Fruit fly (Drosophila melanogaster) whole organism, embryonic: Measurements from ENCODE around the gene Gr9a.
A peak's percentile ranks its signal among the peaks of the same experiment; 100 is the strongest.

Experiments
- CG13123 ChIP-seq: fragments of 200-800 bp; sonication (Bioruptor generic); optimal IDR thresholded peaks from 2 replicates; lab custom pipeline; 2016; ENCODE audit warnings: missing biosample characterization, missing genetic modification characterization
- CG13287 ChIP-seq: fragments of 200-800 bp; sonication (Bioruptor generic); IDR thresholded peaks from 2 replicates; pipeline ENCODE4 v1.3.6; 2022; ENCODE audit warnings: missing biosample characterization, missing genetic modification characterization; ENCODE audit not compliant: partially characterized antibody
- CG14710 ChIP-seq: fragments of 200-800 bp; sonication (Bioruptor generic); optimal IDR thresholded peaks from 3 replicates; lab custom pipeline; 2019; ENCODE audit warnings: missing biosample characterization, mild to moderate bottlenecking, missing genetic modification characterization, moderate library complexity
- CG14860 ChIP-seq: fragments of 200-800 bp; sonication (Bioruptor generic); IDR thresholded peaks from 3 replicates; pipeline ENCODE4 v1.3.6; 2022; ENCODE audit warnings: missing biosample characterization, missing genetic modification characterization; ENCODE audit not compliant: partially characterized antibody
- CG17328 ChIP-seq: fragments of 200-800 bp; sonication (Bioruptor generic); IDR thresholded peaks from 2 replicates; pipeline ENCODE4 v1.3.6; 2022; ENCODE audit warnings: missing biosample characterization, missing genetic modification characterization
- CG17385 ChIP-seq: fragments of 200-800 bp; sonication (Bioruptor generic); optimal IDR thresholded peaks from 3 replicates; lab custom pipeline; 2018; ENCODE audit warnings: missing biosample characterization, mild to moderate bottlenecking, missing genetic modification characterization
- CG17829 ChIP-seq: fragments of 200-800 bp; optimal IDR thresholded peaks from 2 replicates; lab custom pipeline; 2019; ENCODE audit warnings: missing biosample characterization, mild to moderate bottlenecking, missing genetic modification characterization, moderate library complexity
- CG4282 ChIP-seq: fragments of 200-800 bp; sonication (Bioruptor generic); optimal IDR thresholded peaks from 2 replicates; lab custom pipeline; 2016; ENCODE audit warnings: missing biosample characterization, missing genetic modification characterization
- CG4707 ChIP-seq: fragments of 200-800 bp; sonication (Bioruptor generic); optimal IDR thresholded peaks from 2 replicates; lab custom pipeline; 2018; ENCODE audit warnings: missing biosample characterization, mild to moderate bottlenecking, missing genetic modification characterization, moderate library complexity
- CG4730 ChIP-seq: fragments of 200-800 bp; sonication (Bioruptor generic); IDR thresholded peaks from 2 replicates; pipeline ENCODE4 v1.3.6; 2022; ENCODE audit warnings: missing biosample characterization, missing genetic modification characterization
- CG5180 ChIP-seq: fragments of 200-800 bp; sonication (Bioruptor generic); optimal IDR thresholded peaks from 3 replicates; lab custom pipeline; 2017; ENCODE audit warnings: missing biosample characterization, missing genetic modification characterization, mild to moderate bottlenecking, moderate library complexity, missing genetic modification reagents
- CG6272 ChIP-seq: fragments of 200-800 bp; sonication (Bioruptor generic); IDR thresholded peaks from 2 replicates; pipeline ENCODE4 v1.3.6; 2022; ENCODE audit warnings: missing biosample characterization, missing genetic modification characterization
- CG7963 ChIP-seq: fragments of 200-800 bp; sonication (Bioruptor generic); IDR thresholded peaks from 3 replicates; pipeline ENCODE4 v1.3.6; 2022; ENCODE audit warnings: missing biosample characterization, missing genetic modification characterization; ENCODE audit not compliant: partially characterized antibody
- CG9437 ChIP-seq: fragments of 200-800 bp; sonication (Bioruptor generic); optimal IDR thresholded peaks from 2 replicates; lab custom pipeline; 2018; ENCODE audit warnings: missing biosample characterization, mild to moderate bottlenecking, missing genetic modification characterization
- CG9797 ChIP-seq: fragments of 200-800 bp; sonication (Bioruptor generic); optimal IDR thresholded peaks from 3 replicates; lab custom pipeline; 2018; ENCODE audit warnings: missing biosample characterization, mild to moderate bottlenecking, missing genetic modification characterization
- Deaf1 ChIP-seq: fragments of 200-800 bp; optimal IDR thresholded peaks from 3 replicates; lab custom pipeline; 2019; ENCODE audit warnings: missing biosample characterization, mild to moderate bottlenecking, missing genetic modification characterization, moderate library complexity
- Doc3 ChIP-seq: fragments of 200-800 bp; sonication (Bioruptor generic); IDR thresholded peaks from 3 replicates; pipeline ENCODE4 v1.3.6; 2022; ENCODE audit warnings: missing biosample characterization, missing genetic modification characterization; ENCODE audit not compliant: partially characterized antibody
- Fer1 ChIP-seq: fragments of 200-800 bp; sonication (Bioruptor generic); optimal IDR thresholded peaks from 2 replicates; lab custom pipeline; 2017; ENCODE audit warnings: missing biosample characterization, mild to moderate bottlenecking, missing genetic modification characterization
- H15 ChIP-seq: fragments of 200-800 bp; sonication (Bioruptor generic); IDR thresholded peaks from 3 replicates; pipeline ENCODE4 v1.3.6; 2022; ENCODE audit warnings: missing biosample characterization, missing genetic modification characterization
- HHEX ChIP-seq: fragments of 200-800 bp; sonication (Bioruptor generic); optimal IDR thresholded peaks from 3 replicates; lab custom pipeline; 2017; ENCODE audit warnings: missing biosample characterization, mild to moderate bottlenecking, missing genetic modification characterization, missing genetic modification reagents
- HLH4C ChIP-seq: fragments of 200-800 bp; sonication (Bioruptor generic); IDR thresholded peaks from 3 replicates; pipeline ENCODE4 v1.3.6; 2022; ENCODE audit warnings: missing biosample characterization, missing genetic modification characterization; ENCODE audit not compliant: partially characterized antibody
- Jarid2 ChIP-seq: fragments of 200-800 bp; sonication (Bioruptor generic); optimal IDR thresholded peaks from 3 replicates; lab custom pipeline; 2017; ENCODE audit warnings: mild to moderate bottlenecking, missing biosample characterization, missing genetic modification reagents, missing genetic modification characterization
- MBD-R2 ChIP-seq: fragments of 200-800 bp; sonication (Bioruptor generic); IDR thresholded peaks from 2 replicates; pipeline ENCODE4 v1.3.6; 2022; ENCODE audit warnings: missing biosample characterization, missing genetic modification characterization
- MESR4 ChIP-seq: fragments of 200-800 bp; sonication (Bioruptor generic); optimal IDR thresholded peaks from 2 replicates; lab custom pipeline; 2018; ENCODE audit warnings: missing biosample characterization, mild to moderate bottlenecking, missing genetic modification characterization, moderate library complexity
- Med ChIP-seq: fragments of 200-800 bp; sonication (Bioruptor generic); peaks from one replicate; lab custom pipeline; 2016; ENCODE audit warnings: missing biosample characterization, missing genetic modification characterization, mild to moderate bottlenecking, inconsistent platforms, moderate library complexity
- NfI ChIP-seq: fragments of 200-800 bp; sonication (Bioruptor generic); optimal IDR thresholded peaks from 3 replicates; lab custom pipeline; 2018; ENCODE audit warnings: missing biosample characterization, mild to moderate bottlenecking, missing genetic modification characterization, moderate library complexity
- Opbp ChIP-seq: fragments of 200-800 bp; sonication (Bioruptor generic); IDR thresholded peaks from 3 replicates; pipeline ENCODE4 v1.3.6; 2022; ENCODE audit warnings: missing biosample characterization, missing genetic modification characterization; ENCODE audit not compliant: partially characterized antibody
- Sin3A ChIP-seq: fragments of >200 bp; optimal IDR thresholded peaks from 2 replicates; lab custom pipeline; 2018
- Sry-δ ChIP-seq: fragments of 200-800 bp; sonication (Bioruptor generic); optimal IDR thresholded peaks from 2 replicates; lab custom pipeline; 2016; ENCODE audit warnings: missing biosample characterization, missing genetic modification characterization
- Trl ChIP-seq, 3 experiments: fragments of >200 bp in 2 of 3; fragments of 200-800 bp in 1 of 3; sonication (Bioruptor generic) in 1 of 3; optimal IDR thresholded peaks; 2 replicates in 1 of 3; 3 replicates in 2 of 3; lab custom pipeline; 2016 to 2017; ENCODE audit warnings: missing biosample characterization in 1 of 3, missing genetic modification characterization in 1 of 3
- ase ChIP-seq: fragments of 200-800 bp; sonication (Bioruptor generic); IDR thresholded peaks from 3 replicates; pipeline ENCODE4 v1.3.6; 2022; ENCODE audit warnings: missing biosample characterization, missing genetic modification characterization
- crol ChIP-seq: fragments of 200-800 bp; sonication (Bioruptor generic); IDR thresholded peaks from 2 replicates; pipeline ENCODE4 v1.3.6; 2022; ENCODE audit warnings: missing biosample characterization, missing genetic modification characterization
- dysf ChIP-seq: fragments of 200-800 bp; sonication (Bioruptor generic); IDR thresholded peaks from 3 replicates; pipeline ENCODE4 v1.3.6; 2022; ENCODE audit warnings: missing biosample characterization, missing genetic modification characterization
- gfzf ChIP-seq: fragments of 200-800 bp; sonication (Bioruptor generic); optimal IDR thresholded peaks from 2 replicates; lab custom pipeline; 2016; ENCODE audit warnings: missing biosample characterization, mild to moderate bottlenecking, missing genetic modification characterization, moderate library complexity
- grn ChIP-seq: fragments of 200-800 bp; sonication (Bioruptor generic); optimal IDR thresholded peaks from 3 replicates; lab custom pipeline; 2017; ENCODE audit warnings: missing biosample characterization, missing genetic modification characterization
- hbn ChIP-seq: fragments of 200-800 bp; sonication (Bioruptor generic); IDR thresholded peaks from 2 replicates; pipeline ENCODE4 v1.3.6; 2022; ENCODE audit warnings: missing biosample characterization, missing genetic modification characterization; ENCODE audit not compliant: partially characterized antibody
- pum ChIP-seq: fragments of 200-800 bp; sonication (Bioruptor generic); optimal IDR thresholded peaks from 2 replicates; lab custom pipeline; 2016; ENCODE audit warnings: missing biosample characterization, missing genetic modification characterization
- pzg ChIP-seq: fragments of 200-800 bp; sonication (Bioruptor generic); optimal IDR thresholded peaks from 3 replicates; lab custom pipeline; 2018; ENCODE audit warnings: missing biosample characterization, mild to moderate bottlenecking, missing genetic modification characterization, moderate library complexity
- row ChIP-seq: fragments of 200-800 bp; sonication (Bioruptor generic); IDR thresholded peaks from 3 replicates; pipeline ENCODE4 v1.3.6; 2022; ENCODE audit warnings: missing biosample characterization, missing genetic modification characterization
- sens ChIP-seq: fragments of 200-800 bp; sonication (Bioruptor generic); peaks from one replicate; lab custom pipeline; 2016; ENCODE audit warnings: missing biosample characterization, missing genetic modification characterization
- sima ChIP-seq: fragments of 200-800 bp; sonication (Bioruptor generic); optimal IDR thresholded peaks from 2 replicates; lab custom pipeline; 2016; ENCODE audit warnings: missing biosample characterization, missing genetic modification characterization
- slbo ChIP-seq: fragments of 200-800 bp; sonication (Bioruptor generic); IDR thresholded peaks from 2 replicates; pipeline ENCODE4 v1.3.6; 2022; ENCODE audit warnings: missing biosample characterization, missing genetic modification characterization
- vnd ChIP-seq: fragments of 200-800 bp; sonication (Bioruptor generic); IDR thresholded peaks from 3 replicates; pipeline ENCODE4 v1.3.6; 2022; ENCODE audit warnings: missing biosample characterization, missing genetic modification characterization; ENCODE audit not compliant: partially characterized antibody

The Gr9a gene

DNA sequence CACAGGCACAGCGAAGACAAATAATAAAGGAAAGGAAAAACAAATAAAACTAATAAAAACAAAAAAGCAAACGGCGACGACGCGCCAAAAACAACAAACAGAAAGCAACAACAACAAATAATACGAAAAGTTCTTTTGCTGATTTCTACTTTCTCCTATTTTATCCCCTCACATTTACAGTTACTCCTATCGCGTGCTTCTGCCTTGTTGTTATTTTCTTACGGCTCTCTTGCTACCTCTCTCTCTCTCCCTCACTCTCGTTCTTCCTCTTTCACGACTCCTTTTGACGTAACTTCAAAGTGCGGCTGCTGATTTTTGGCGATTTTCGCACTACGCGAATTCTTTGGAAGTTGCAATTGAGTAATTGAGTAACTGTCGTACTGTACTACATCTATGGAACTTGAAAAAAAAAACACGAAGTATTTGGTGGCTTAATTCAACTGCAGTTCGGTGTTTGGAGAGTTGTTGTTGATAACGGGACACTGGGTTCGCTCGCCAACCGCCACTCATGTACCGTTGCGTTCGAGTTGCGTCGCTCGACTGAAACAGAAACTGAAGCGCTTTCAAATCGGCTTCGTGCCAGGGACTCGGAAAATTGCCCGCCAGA lies 9.0 kb downstream of the Gr9a start, which contains the start of gene CG15312:
TSS of gene CG15312 (minus strand) at position 544 of the 607 bp plus-strand sequence.
- no peak for TF ChIP-seq ase (GFP tag; lab: Robert Waterston, UW)
- peak; percentile 4 for TF ChIP-seq sens (GFP tag; lab: Kevin White, UChicago)
- TF ChIP-seq CG17385 = peak; percentile 6
- TF ChIP-seq CG4707 = no peak
- no peak for TF ChIP-seq vnd (GFP tag; lab: Robert Waterston, UW)
- TF ChIP-seq H15 (GFP tag; lab: Robert Waterston, UW) = 0 out of 3 replicates have a peak, but pooled peaks have one; percentile 16
- peak in 1 of 2 experiments; percentile 27 for TF ChIP-seq Trl (optimal IDR thresholded peaks at IDR 0.05; lab: Kevin White, UChicago)
- TF ChIP-seq Trl (GFP tag; optimal IDR thresholded peaks at IDR 0.05; lab: Kevin White, UChicago) = no peak
- no peak for TF ChIP-seq CG14710 (tag; lab: Kevin White, UChicago)
- no peak for TF ChIP-seq CG17328 (GFP tag; lab: Robert Waterston, UW)
- peak; percentile 35 for TF ChIP-seq CG5180 (GFP tag; lab: Kevin White, UChicago)
- no peak for TF ChIP-seq grn (GFP tag; lab: Kevin White, UChicago)
- peak; percentile 75 for TF ChIP-seq Deaf1 (tag; lab: Kevin White, UChicago)
- no peak for TF ChIP-seq CG7963 (GFP tag; lab: Robert Waterston, UW)
- peak; percentile 9 for TF ChIP-seq Jarid2 (GFP tag; lab: Kevin White, UChicago)
- no peak for TF ChIP-seq CG17829 (tag; lab: Kevin White, UChicago)

DNA sequence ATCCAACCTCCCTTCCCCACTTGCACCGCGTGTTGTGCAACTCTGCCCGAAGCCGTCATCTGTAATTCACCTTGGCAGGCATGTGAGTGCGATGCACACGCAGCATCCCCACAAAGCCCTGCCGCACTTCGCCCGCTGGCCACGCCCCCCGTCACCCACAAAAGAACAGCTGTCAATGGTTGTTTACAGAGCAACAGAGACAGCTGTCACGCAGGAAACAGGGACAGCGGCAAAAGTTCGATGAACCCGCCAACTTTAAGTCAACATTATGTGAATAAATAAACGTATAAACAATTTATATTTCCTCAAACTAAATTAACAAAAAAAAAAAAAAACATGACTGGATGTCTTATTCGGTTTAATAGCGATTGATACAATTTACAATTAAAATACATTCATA lies 10.1 kb downstream of the Gr9a start:
- TF ChIP-seq CG4730 (GFP tag; lab: Robert Waterston, UW) (no peak), crol (GFP tag; lab: Robert Waterston, UW) (peak; percentile 60), CG13123 (no peak), dysf (GFP tag; lab: Robert Waterston, UW) (no peak), CG4282 (no peak)

- TF ChIP-seq NfI (no peak), Sry-δ (GFP tag; lab: Kevin White, UChicago) (peak; percentile 80), CG9437 (GFP tag; lab: Kevin White, UChicago) (peak; percentile 37), MESR4 (GFP tag; lab: Kevin White, UChicago) (peak; percentile 88), Opbp (GFP tag; lab: Robert Waterston, UW) (peak; percentile 52; the same call in 1 of the 3 replicates), slbo (GFP tag; lab: Robert Waterston, UW) (peak; percentile 13; the same call in 1 of the 2 replicates), CG6272 (0 out of 2 replicates have a peak, but pooled peaks have one; percentile 6), CG14860 (GFP tag; lab: Robert Waterston, UW) (0 out of 3 replicates have a peak, but pooled peaks have one; percentile 30), Med (GFP tag; lab: Kevin White, UChicago) (peak; percentile 39), MBD-R2 (GFP tag; lab: Robert Waterston, UW) (peak; percentile 35; the same call in 1 of the 2 replicates), Doc3 (GFP tag; lab: Robert Waterston, UW) (peak; percentile 37; the same call in 1 of the 3 replicates), HLH4C (peak; percentile 30; the same call in 2 of the 3 replicates), HHEX (no peak), Sin3A (peak; percentile 22), Fer1 (peak; percentile 16), vnd (GFP tag; lab: Robert Waterston, UW) (0 out of 3 replicates have a peak, but pooled peaks have one; percentile 34), gfzf (GFP tag; lab: Kevin White, UChicago) (peak; percentile 65), pum (GFP tag; lab: Kevin White, UChicago) (no peak), row (peak; percentile 67), pzg (GFP tag; lab: Kevin White, UChicago) (peak; percentile 46), sima (no peak), CG9797 (GFP tag; lab: Kevin White, UChicago) (peak; percentile 51), CG13287 (peak; percentile 27; the same call in 1 of the 2 replicates), hbn (peak; percentile 31; the same call in 1 of the 2 replicates)
These were observed 20.9 kb downstream of the Gr9a start, which contains the start of gene ZAP3 for dm6 chrX:10082185-10082949. ZAP3 (minus strand) TSS chrX:10082492.
